Fruit fly (Drosophila melanogaster): ENCODE data around the gene NP15.6.
A peak's percentile ranks its signal among the peaks of the same experiment; 100 is the strongest.

NP15.6 gene

dm6 chr3R:19028758-19029157, 1.6 kb downstream of the NP15.6 start, which contains the start of the genes GatA and P5cr (continued):
- peak; percentile 70 for TF ChIP-seq CG4282 (GFP tag; optimal IDR thresholded peaks at IDR 0.05)
- TF ChIP-seq Deaf1 (tag; optimal IDR thresholded peaks at IDR 0.05) = peak; percentile 31
- TF ChIP-seq CG6765 (GFP tag; optimal IDR thresholded peaks at IDR 0.05) = peak; percentile 70
- TF ChIP-seq CG34376 (GFP tag; optimal IDR thresholded peaks at IDR 0.05) = peak; percentile 82
- TF ChIP-seq CG5953 (GFP tag; IDR thresholded peaks at IDR 0.05) = peak; percentile 67
- TF ChIP-seq HHEX (GFP tag; optimal IDR thresholded peaks at IDR 0.05) = peak; percentile 71
- TF ChIP-seq CG6654 (GFP tag; optimal IDR thresholded peaks at IDR 0.05) = peak; percentile 42
- TF ChIP-seq sd (tag; optimal IDR thresholded peaks at IDR 0.05) = peak; percentile 74
- no peak; the same call in 1 of the 2 replicates for TF ChIP-seq CG43689 (GFP tag; IDR thresholded peaks at IDR 0.05)
- TF ChIP-seq gt (GFP tag; IDR thresholded peaks at IDR 0.05) = peak; percentile 42; the same call in 1 of the 2 replicates
- TF ChIP-seq gem (tag; optimal IDR thresholded peaks at IDR 0.05) = peak; percentile 82
- TF ChIP-seq wor (GFP tag; IDR thresholded peaks at IDR 0.05) = no peak
- peak; percentile 78 for TF ChIP-seq caup (GFP tag; optimal IDR thresholded peaks at IDR 0.05; ENCODE audit: severe bottlenecking)
- TF ChIP-seq CG10654 (GFP tag; optimal IDR thresholded peaks at IDR 0.05) = peak; percentile 71
- TF ChIP-seq CG32772 (GFP tag; IDR thresholded peaks at IDR 0.05) = peak; percentile 73
- peak; percentile 38 for TF ChIP-seq ash1 (GFP tag; optimal IDR thresholded peaks at IDR 0.05)
- TF ChIP-seq Scr (GFP tag; IDR thresholded peaks at IDR 0.05; ENCODE audit: partially characterized antibody) = no peak
- peak; percentile 23 for TF ChIP-seq nerfin-1 (tag; optimal IDR thresholded peaks at IDR 0.05)
- TF ChIP-seq CG10979 (tag; optimal IDR thresholded peaks at IDR 0.05) = peak; percentile 31
- TF ChIP-seq Fer2 (tag; optimal IDR thresholded peaks at IDR 0.05) = peak; percentile 68
- no peak for TF ChIP-seq CG17186 (GFP tag; optimal IDR thresholded peaks at IDR 0.05)
- no peak for TF ChIP-seq inv (GFP tag; IDR thresholded peaks at IDR 0.05; ENCODE audit: partially characterized antibody)
- peak; percentile 78 for TF ChIP-seq Rx (GFP tag; IDR thresholded peaks at IDR 0.05)
- TF ChIP-seq CG11696 (GFP tag; IDR thresholded peaks at IDR 0.05) = 0 out of 2 replicates have a peak, but pooled peaks have one; percentile 32
- TF ChIP-seq gfzf (GFP tag; optimal IDR thresholded peaks at IDR 0.05) = peak; percentile 73
- TF ChIP-seq Ets97D (GFP tag; optimal IDR thresholded peaks at IDR 0.05) = peak; percentile 38
- peak; percentile 85 for TF ChIP-seq CG9817 (tag; optimal IDR thresholded peaks at IDR 0.05)
- peak; percentile 66 for TF ChIP-seq CG3163 (GFP tag; optimal IDR thresholded peaks at IDR 0.05)
- peak; percentile 91 for TF ChIP-seq Drgx (GFP tag; IDR thresholded peaks at IDR 0.05)
- TF ChIP-seq nom (GFP tag; optimal IDR thresholded peaks at IDR 0.05) = peak; percentile 69
- peak; percentile 5 for TF ChIP-seq CG10431 (GFP tag; optimal IDR thresholded peaks at IDR 0.05)
- TF ChIP-seq Dll (GFP tag; IDR thresholded peaks at IDR 0.05; ENCODE audit: partially characterized antibody) = no peak
- peak; percentile 65 for TF ChIP-seq CoRest (tag; optimal IDR thresholded peaks at IDR 0.05)
- peak; percentile 53; the same call in 1 of the 2 replicates for TF ChIP-seq CG1024 (GFP tag; IDR thresholded peaks at IDR 0.05)
- TF ChIP-seq crp (GFP tag; optimal IDR thresholded peaks at IDR 0.05) = peak in 1 of 2 experiments; percentile 78
- TF ChIP-seq sr (GFP tag; IDR thresholded peaks at IDR 0.05) = peak; percentile 69
- TF ChIP-seq CG34422 (GFP tag; IDR thresholded peaks at IDR 0.05) = peak; percentile 77; the same call in 1 of the 3 replicates
- TF ChIP-seq pb (GFP tag; optimal IDR thresholded peaks at IDR 0.05) = peak; percentile 64
- TF ChIP-seq CG4730 (GFP tag; IDR thresholded peaks at IDR 0.05) = peak; percentile 61
- TF ChIP-seq jumu (GFP tag; optimal IDR thresholded peaks at IDR 0.05) = peak; percentile 86
- peak; percentile 54 for TF ChIP-seq CG12236 (GFP tag; optimal IDR thresholded peaks at IDR 0.05)
- TF ChIP-seq bigmax (GFP tag; optimal IDR thresholded peaks at IDR 0.05) = peak; percentile 60
- peak; percentile 38; the same call in 1 of the 2 replicates for TF ChIP-seq chm (GFP tag; IDR thresholded peaks at IDR 0.05)
- peak; percentile 47 for TF ChIP-seq Dref (GFP tag; IDR thresholded peaks at IDR 0.05)
- TF ChIP-seq Bgb (GFP tag; IDR thresholded peaks at IDR 0.05; ENCODE audit: partially characterized antibody) = peak; percentile 11; the same call in 1 of the 2 replicates
- TF ChIP-seq Nf-YC (tag; optimal IDR thresholded peaks at IDR 0.05) = peak; percentile 23
- TF ChIP-seq ci (GFP tag; IDR thresholded peaks at IDR 0.05) = peak; percentile 89
- no peak for TF ChIP-seq Trl (optimal IDR thresholded peaks at IDR 0.05)
- TF ChIP-seq Trl (GFP tag; optimal IDR thresholded peaks at IDR 0.05) = peak; percentile 81
- TF ChIP-seq CG8089 (GFP tag; optimal IDR thresholded peaks at IDR 0.05) = peak; percentile 64

Data from whole organism, embryonic.